Worm (Caenorhabditis elegans): ENCODE results near the gene Y17G7B.20.

The Y17G7B.20 gene

ce11 chrII:11958793-11959574, 20.7 kb downstream of the Y17G7B.20 start:
- TF ChIP-seq sdz-38 (tag; optimal IDR thresholded peaks at IDR 0.05) (no peak), mes-4 (tag; optimal IDR thresholded peaks at IDR 0.05) (no peak), lin-54 (GFP tag; optimal IDR thresholded peaks at IDR 0.05) (peak; percentile 5), ztf-3 (GFP tag; optimal IDR thresholded peaks at IDR 0.05) (no peak), mxl-1 (tag; optimal IDR thresholded peaks at IDR 0.05) (no peak), F49E8.2 (tag; optimal IDR thresholded peaks at IDR 0.05; ENCODE audit: insufficient read depth) (peak; percentile 32), nhr-27 (tag; optimal IDR thresholded peaks at IDR 0.05) (no peak), lsl-1 (GFP tag; optimal IDR thresholded peaks at IDR 0.05) (peak; percentile 74), B0261.1 (tag; optimal IDR thresholded peaks at IDR 0.05) (peak; percentile 81), attf-6 (GFP tag; IDR thresholded peaks at IDR 0.05) (no peak), egl-44 (GFP tag; IDR thresholded peaks at IDR 0.05) (no peak), tbp1 (GFP tag; optimal IDR thresholded peaks at IDR 0.05) (peak; percentile 89), tlf-1 (GFP tag; optimal IDR thresholded peaks at IDR 0.05) (no peak), lir-1 (GFP tag; conservative IDR thresholded peaks at IDR 0.05) (no peak), K12H6.12 (tag; optimal IDR thresholded peaks at IDR 0.05) (peak; percentile 12), ztf-25 (GFP tag; IDR thresholded peaks at IDR 0.05) (0 out of 2 replicates have a peak, but pooled peaks have one; percentile 24), lin-35 (GFP tag; optimal IDR thresholded peaks at IDR 0.05) (peak in 1 of 3 experiments; percentile 5), nfya-2 (GFP tag; IDR thresholded peaks at IDR 0.05) (no peak), hlh-26 (GFP tag; conservative IDR thresholded peaks at IDR 0.05) (no peak), ama-1 (optimal IDR thresholded peaks at IDR 0.05) (no peak), ama-1 (GFP tag; optimal IDR thresholded peaks at IDR 0.05) (peak in 1 of 2 experiments; percentile 37), attf-3 (GFP tag; conservative IDR thresholded peaks at IDR 0.05) (0 out of 2 replicates have a peak, but pooled peaks have one; percentile 40), dox-1 (GFP tag; IDR thresholded peaks at IDR 0.05) (no peak), ceh-79 (tag; optimal IDR thresholded peaks at IDR 0.05) (no peak), xnd-1 (tag; optimal IDR thresholded peaks at IDR 0.05) (no peak), C06A6.2 (GFP tag; conservative IDR thresholded peaks at IDR 0.05) (no peak), chd-7 (tag; optimal IDR thresholded peaks at IDR 0.05) (no peak), madf-3 (GFP tag; IDR thresholded peaks at IDR 0.05) (no peak), let-607 (tag; optimal IDR thresholded peaks at IDR 0.05) (no peak), dpl-1 (GFP tag; optimal IDR thresholded peaks at IDR 0.05) (no peak), B0019.2 (GFP tag; conservative IDR thresholded peaks at IDR 0.05) (0 out of 2 replicates have a peak, but pooled peaks have one; percentile 30), hmg-1.2 (GFP tag; IDR thresholded peaks at IDR 0.05) (peak; percentile 63), efl-1 (GFP tag; optimal IDR thresholded peaks at IDR 0.05) (no peak), C17E4.6 (GFP tag; IDR thresholded peaks at IDR 0.05) (no peak), mcd-1 (GFP tag; IDR thresholded peaks at IDR 0.05) (peak; percentile 60), cebp-1 (GFP tag; IDR thresholded peaks at IDR 0.05) (no peak), cebp-1 (tag; optimal IDR thresholded peaks at IDR 0.05) (no peak), sea-2 (GFP tag; IDR thresholded peaks at IDR 0.05) (no peak), Y79H2A.3 (GFP tag; conservative IDR thresholded peaks at IDR 0.05) (no peak), T26A5.8 (tag; optimal IDR thresholded peaks at IDR 0.05) (no peak), hlh-12 (tag; optimal IDR thresholded peaks at IDR 0.05) (no peak), lin-40 (tag; optimal IDR thresholded peaks at IDR 0.05) (peak; percentile 48), madf-10 (tag; optimal IDR thresholded peaks at IDR 0.05) (no peak), ztf-22 (GFP tag; optimal IDR thresholded peaks at IDR 0.05) (no peak), let-526 (GFP tag; IDR thresholded peaks at IDR 0.05) (no peak), F52B5.7 (tag; optimal IDR thresholded peaks at IDR 0.05) (no peak), B0035.1 (tag; optimal IDR thresholded peaks at IDR 0.05) (no peak), pha-4 (tag; optimal IDR thresholded peaks at IDR 0.05) (no peak), nhr-179 (tag; optimal IDR thresholded peaks at IDR 0.05) (no peak)
